Worm (Caenorhabditis elegans) whole organism, mixed stage, embryonic: ENCODE measurements around the gene mltn-11.
"Not testable (repeated sequence)": the region's sequence is repeated elsewhere in the genome, so short reads cannot be mapped to it uniquely, and the experiment has no call there.

Experiments
- ceh-39 ChIP-seq: fragments of 150-350 bp; optimal IDR thresholded peaks from 2 replicates; lab custom pipeline; 2014; ENCODE audit warnings: missing biosample characterization, missing genetic modification characterization
- ces-1 ChIP-seq: fragments of 150-350 bp; optimal IDR thresholded peaks from 2 replicates; lab custom pipeline; 2014; ENCODE audit warnings: missing biosample characterization, missing genetic modification reagents, missing genetic modification characterization
- lin-13 ChIP-seq: fragments of 150-350 bp; optimal IDR thresholded peaks from 2 replicates; lab custom pipeline; 2014; ENCODE audit warnings: missing biosample characterization, missing genetic modification characterization
- lin-32 ChIP-seq: fragments of 200-800 bp; sonication (Bioruptor generic); optimal IDR thresholded peaks from 2 replicates; lab custom pipeline; 2018; ENCODE audit warnings: mild to moderate bottlenecking, missing genetic modification characterization, missing compliant biosample characterization
- lsy-2 ChIP-seq: fragments of 150-350 bp; optimal IDR thresholded peaks from 2 replicates; lab custom pipeline; 2014; ENCODE audit warnings: missing biosample characterization, missing genetic modification characterization
- mab-5 ChIP-seq: fragments of 150-350 bp; optimal IDR thresholded peaks from 2 replicates; lab custom pipeline; 2014; ENCODE audit warnings: missing biosample characterization, missing genetic modification characterization
- mep-1 ChIP-seq: fragments of 150-350 bp; optimal IDR thresholded peaks from 2 replicates; lab custom pipeline; 2017; ENCODE audit warnings: missing biosample characterization, missing genetic modification reagents, missing genetic modification characterization, inconsistent platforms
- mls-2 ChIP-seq: sonication (generic microtip); optimal IDR thresholded peaks from 2 replicates; lab custom pipeline; 2016; ENCODE audit warnings: mild to moderate bottlenecking, missing genetic modification characterization, moderate library complexity, missing compliant biosample characterization
- nhr-12 ChIP-seq: fragments of 150-350 bp; optimal IDR thresholded peaks from 2 replicates; lab custom pipeline; 2014; ENCODE audit warnings: missing biosample characterization, missing genetic modification characterization
- nhr-237 ChIP-seq: fragments of 150-350 bp; optimal IDR thresholded peaks from 2 replicates; lab custom pipeline; 2014; ENCODE audit warnings: missing biosample characterization, missing genetic modification characterization
- nhr-76 ChIP-seq: sonication (generic microtip); optimal IDR thresholded peaks from 2 replicates; lab custom pipeline; 2017; ENCODE audit warnings: missing biosample characterization, missing genetic modification characterization
- pha-4 ChIP-seq: fragments of 150-350 bp; optimal IDR thresholded peaks from 2 replicates; lab custom pipeline; 2018; ENCODE audit warnings: missing biosample characterization, missing genetic modification reagents, missing genetic modification characterization
- snpc-4 ChIP-seq: fragments of 150-350 bp; optimal IDR thresholded peaks from 2 replicates; lab custom pipeline; 2014; ENCODE audit warnings: missing biosample characterization, missing genetic modification characterization
- unc-62 ChIP-seq: fragments of 150-350 bp; optimal IDR thresholded peaks from 2 replicates; lab custom pipeline; 2014; ENCODE audit warnings: missing biosample characterization, missing genetic modification reagents, missing genetic modification characterization

DNA sequence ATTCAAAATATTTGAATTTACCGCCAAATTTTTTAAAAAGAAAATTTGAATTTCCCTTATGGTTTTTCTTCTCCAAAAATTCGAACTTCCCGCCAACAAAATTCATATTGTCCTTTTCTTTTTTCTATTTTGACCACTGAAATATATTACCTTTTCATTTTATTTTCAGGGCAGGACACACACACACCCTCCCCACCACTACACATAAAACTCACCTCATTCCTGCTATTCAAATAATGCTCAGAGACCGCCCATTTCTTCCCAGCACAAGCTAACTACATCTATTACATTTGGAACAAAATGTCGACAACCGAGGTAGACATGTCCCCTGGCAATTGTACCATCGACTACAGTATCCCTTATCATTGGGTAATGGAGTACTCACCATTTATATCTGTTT lies 18.3 kb downstream of the mltn-11 start, which contains the start of gene W06G6.15:
- not testable (repeated sequence) for TF ChIP-seq mep-1 (tag; lab: Kevin White, UChicago); unc-62 (GFP tag; lab: Kevin White, UChicago); pha-4 (tag; lab: Kevin White, UChicago); lin-13 (tag; lab: Kevin White, UChicago); nhr-12 (tag; lab: Kevin White, UChicago); nhr-76 (tag; lab: Kevin White, UChicago); mls-2 (tag; lab: Kevin White, UChicago); ces-1 (GFP tag; lab: Kevin White, UChicago); lin-32 (GFP tag; lab: Kevin White, UChicago); lsy-2 (tag; lab: Kevin White, UChicago); snpc-4 (tag; lab: Kevin White, UChicago); nhr-237 (tag; lab: Kevin White, UChicago); ceh-39 (tag; lab: Kevin White, UChicago); mab-5
